Worm (Caenorhabditis elegans): ENCODE data around the gene F52B10.3.

F52B10.3 gene

ce11 chrX:2898256-2898655, at the start of gene F52B10.3:
F52B10.3 (minus strand) TSS chrX:2898356.
- TF ChIP-seq lsy-2 (tag; optimal IDR thresholded peaks at IDR 0.05) = no peak
- TF ChIP-seq unc-55 (GFP tag; optimal IDR thresholded peaks at IDR 0.05) = peak; percentile 14

DNA sequence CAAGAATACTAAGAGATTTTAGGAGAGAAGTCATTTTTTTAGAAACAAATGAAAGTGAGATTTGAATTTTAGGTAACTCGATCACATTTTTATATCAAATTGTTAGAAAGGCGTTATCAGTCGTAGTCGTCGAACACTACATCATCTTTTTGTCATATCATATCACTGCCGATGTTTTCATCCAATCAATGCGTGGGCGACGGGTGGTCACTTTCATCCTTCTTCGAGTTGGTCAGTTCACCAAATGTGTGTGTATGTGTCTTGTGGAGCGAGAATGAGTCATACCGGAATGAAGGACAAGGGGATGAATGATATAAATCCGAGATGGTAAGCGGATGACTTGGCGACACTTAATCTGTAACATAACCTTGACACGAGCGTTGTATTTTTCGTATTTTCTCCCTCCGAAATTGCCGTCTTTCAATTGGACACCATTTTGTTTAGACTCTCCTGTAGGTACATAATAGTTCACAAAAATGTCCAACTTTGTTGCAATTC, 48.4 kb upstream of the F52B10.3 start, which contains the start of the genes Y41G9A.10 and Y41G9A.5:
Gene Y41G9A.10 (minus strand): TSS at position 51 of the 498 bp plus-strand sequence.
Gene Y41G9A.5 (plus strand): TSS at position 160 of the 498 bp plus-strand sequence.
- TF ChIP-seq ztf-1 (GFP tag; conservative IDR thresholded peaks at IDR 0.05) (no peak), sma-9 (GFP tag; optimal IDR thresholded peaks at IDR 0.05) (peak; percentile 44), sma-9 (tag; optimal IDR thresholded peaks at IDR 0.05) (no peak), nhr-129 (tag; optimal IDR thresholded peaks at IDR 0.05) (peak; percentile 31), sma-3 (GFP tag; optimal IDR thresholded peaks at IDR 0.05) (peak; percentile 61), nhr-25 (tag; optimal IDR thresholded peaks at IDR 0.05) (peak; percentile 22), nhr-21 (tag; optimal IDR thresholded peaks at IDR 0.05) (peak; percentile 38), blmp-1 (tag; optimal IDR thresholded peaks at IDR 0.05; ENCODE audit: insufficient read depth) (peak; percentile 36), ztf-4 (tag; optimal IDR thresholded peaks at IDR 0.05) (no peak), fos-1 (tag; optimal IDR thresholded peaks at IDR 0.05) (peak; percentile 34)

DNA sequence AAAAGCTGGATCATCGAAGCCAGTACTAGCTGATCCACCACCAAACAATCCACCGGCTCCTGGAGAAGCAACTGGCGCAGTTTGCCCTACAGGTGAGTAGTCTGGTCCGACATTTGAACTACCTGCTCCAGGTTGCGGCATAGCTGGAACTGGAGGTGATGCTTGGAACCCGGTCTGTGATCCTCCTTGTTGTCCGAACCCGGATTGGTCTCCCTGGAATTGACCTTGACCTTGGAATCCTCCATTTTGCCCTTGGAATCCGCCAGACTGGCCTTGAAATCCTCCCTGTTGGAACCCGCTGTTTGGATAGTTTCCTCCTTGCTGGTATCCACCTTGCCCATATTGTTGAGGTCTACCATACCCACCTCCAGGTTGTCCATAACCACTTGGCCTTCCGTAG, 47.8 kb upstream of the F52B10.3 start:
- TF ChIP-seq dmd-4 (tag; optimal IDR thresholded peaks at IDR 0.05) = no peak
- no peak for TF ChIP-seq lin-11 (tag; optimal IDR thresholded peaks at IDR 0.05)
- TF ChIP-seq R02D3.7 (tag; optimal IDR thresholded peaks at IDR 0.05) = no peak
- TF ChIP-seq sma-3 (GFP tag; optimal IDR thresholded peaks at IDR 0.05) = no peak
- TF ChIP-seq lin-39 (tag; optimal IDR thresholded peaks at IDR 0.05) = no peak
- TF ChIP-seq ceh-82 (tag; optimal IDR thresholded peaks at IDR 0.05) = no peak
- no peak for TF ChIP-seq skn-1 (tag; optimal IDR thresholded peaks at IDR 0.05)
- no peak for TF ChIP-seq sem-4 (tag; optimal IDR thresholded peaks at IDR 0.05)
- TF ChIP-seq lsy-2 (tag; optimal IDR thresholded peaks at IDR 0.05) = no peak
- TF ChIP-seq F13H6.1 (tag; optimal IDR thresholded peaks at IDR 0.05) = no peak
- TF ChIP-seq aly-2 (tag; optimal IDR thresholded peaks at IDR 0.05) = no peak
- TF ChIP-seq peb-1 (tag; optimal IDR thresholded peaks at IDR 0.05) = no peak
- TF ChIP-seq egl-27 (tag; optimal IDR thresholded peaks at IDR 0.05) = no peak
- no peak for TF ChIP-seq blmp-1 (tag; optimal IDR thresholded peaks at IDR 0.05; ENCODE audit: insufficient read depth)
- TF ChIP-seq ZK546.5 (tag; optimal IDR thresholded peaks at IDR 0.05) = no peak
- TF ChIP-seq elt-3 (tag; optimal IDR thresholded peaks at IDR 0.05) = no peak

- TF ChIP-seq ceh-16 (tag; optimal IDR thresholded peaks at IDR 0.05) = no peak
Observed at ce11 chrX:2943611-2944010, 45.5 kb upstream of the F52B10.3 start.

DNA sequence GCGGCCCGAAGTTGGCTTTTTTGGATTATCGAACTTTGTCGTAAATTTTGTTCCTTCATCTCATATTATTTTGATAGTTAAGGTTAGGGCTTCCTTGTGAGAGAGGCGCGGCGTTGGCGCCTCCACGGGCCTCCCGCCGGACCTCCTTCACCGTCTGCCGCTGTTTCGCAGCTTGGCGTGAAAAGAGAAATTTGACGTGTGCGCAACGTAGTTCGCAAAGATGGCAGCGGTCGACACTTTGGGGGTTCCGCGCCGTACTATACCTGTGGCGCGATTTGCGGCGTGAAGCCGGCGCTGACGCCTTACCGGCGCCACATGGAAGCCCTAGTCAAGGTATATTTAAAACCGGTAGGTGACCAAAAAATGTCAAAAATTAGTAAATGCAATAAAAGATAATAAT, 44.2 kb upstream of the F52B10.3 start:
- TF ChIP-seq lin-39 (tag; optimal IDR thresholded peaks at IDR 0.05) = no peak
- peak; percentile 71 for TF ChIP-seq snpc-4 (tag; optimal IDR thresholded peaks at IDR 0.05)

DNA sequence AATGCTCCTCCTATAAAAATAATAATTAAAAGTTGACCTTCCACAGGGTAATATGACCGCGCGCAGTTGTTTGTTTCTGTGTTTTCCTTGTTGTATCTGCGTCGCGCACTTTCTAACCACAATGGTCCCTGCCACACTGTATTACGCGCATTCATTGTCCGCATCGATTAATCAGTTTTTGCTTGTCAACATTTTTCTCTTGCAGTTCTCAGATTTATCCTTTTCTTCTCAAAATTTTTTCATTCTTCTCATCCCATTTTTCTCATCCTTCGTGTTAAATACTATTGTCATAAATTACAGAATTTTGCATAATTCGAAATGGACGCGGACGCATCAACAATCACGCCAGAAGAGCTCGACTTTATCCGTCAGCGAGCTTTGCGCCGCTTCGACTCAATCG, 42.4 kb upstream of the F52B10.3 start, which contains the start of gene pfk-1.1:
Gene pfk-1.1 (plus strand): TSS at position 301 of the 400 bp plus-strand sequence.
- no peak for TF ChIP-seq mdl-1 (tag; optimal IDR thresholded peaks at IDR 0.05)
- TF ChIP-seq C34F6.9 (tag; optimal IDR thresholded peaks at IDR 0.05) = no peak

ce11 chrX:2939526-2939925, 41.4 kb upstream of the F52B10.3 start:
- peak; percentile 33 for TF ChIP-seq nhr-129 (tag; optimal IDR thresholded peaks at IDR 0.05)
- TF ChIP-seq mbf-1 (tag; optimal IDR thresholded peaks at IDR 0.05) = no peak
- TF ChIP-seq C34F6.9 (tag; optimal IDR thresholded peaks at IDR 0.05) = peak; percentile 12
- TF ChIP-seq egl-27 (tag; optimal IDR thresholded peaks at IDR 0.05) = no peak
- TF ChIP-seq mdl-1 (tag; optimal IDR thresholded peaks at IDR 0.05) = no peak
- TF ChIP-seq crh-2 (tag; optimal IDR thresholded peaks at IDR 0.05) = peak; percentile 28
- peak; percentile 24 for TF ChIP-seq unc-55 (GFP tag; optimal IDR thresholded peaks at IDR 0.05)
- peak; percentile 9 for TF ChIP-seq F13H6.1 (tag; optimal IDR thresholded peaks at IDR 0.05)
- no peak for TF ChIP-seq nhr-23 (tag; optimal IDR thresholded peaks at IDR 0.05)
- peak in 1 of 2 experiments; percentile 12 for TF ChIP-seq lsy-2 (tag; optimal IDR thresholded peaks at IDR 0.05)
- peak; percentile 18 for TF ChIP-seq zag-1 (tag; optimal IDR thresholded peaks at IDR 0.05)
